Worm (Caenorhabditis elegans) whole organism, L1 larva: Measurements from ENCODE around the gene alh-6.

ENCODE experiments used
- aly-2 ChIP-seq: fragments of 150-350 bp; optimal IDR thresholded peaks from 2 replicates; lab custom pipeline; 2014; ENCODE audit warnings: missing biosample characterization, missing genetic modification characterization
- fkh-10 ChIP-seq: sonication (generic microtip); optimal IDR thresholded peaks from 2 replicates; lab custom pipeline; 2017; ENCODE audit warnings: missing biosample characterization, missing genetic modification reagents, missing genetic modification characterization
- ztf-11 ChIP-seq, 2 experiments: sonication (generic microtip); optimal IDR thresholded peaks; 2 replicates each; lab custom pipeline; 2016 to 2017; ENCODE audit warnings: missing genetic modification characterization in 2 of 2, missing biosample characterization in 1 of 2, missing compliant biosample characterization in 1 of 2

DNA sequence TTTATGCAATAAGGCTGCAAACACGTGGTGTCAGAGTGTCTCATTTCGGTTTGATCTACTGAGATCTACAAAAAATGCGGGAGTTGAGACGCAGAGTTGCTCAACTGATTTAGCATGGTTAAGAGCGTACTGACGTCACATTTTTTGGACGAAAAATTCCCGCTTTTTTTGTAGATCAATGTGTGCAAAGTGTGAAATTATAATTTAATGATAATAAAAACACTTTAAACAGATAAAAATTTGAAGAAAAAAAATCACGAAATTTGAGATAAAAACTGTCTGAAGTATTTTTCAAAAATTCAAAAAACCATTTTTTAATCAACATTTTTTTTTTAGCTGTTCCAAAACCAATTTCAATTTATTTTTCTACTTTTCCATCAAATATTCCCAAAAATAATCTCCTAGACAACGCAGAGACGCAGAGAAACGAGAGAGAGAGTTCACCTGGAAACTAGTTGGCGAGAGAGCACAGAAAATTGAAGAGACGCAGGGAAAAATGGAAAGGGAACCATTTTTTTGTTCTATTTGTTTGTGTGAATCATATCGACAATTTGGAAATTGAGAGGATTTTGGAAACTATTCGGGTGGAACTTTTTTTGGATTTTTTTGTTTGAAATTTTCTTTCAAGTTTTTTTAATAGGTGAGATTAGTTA, 12.8 kb downstream of the alh-6 start:
- no peak for TF ChIP-seq ztf-11 (tag; optimal IDR thresholded peaks at IDR 0.05; lab: Kevin White, UChicago)
- TF ChIP-seq fkh-10 (GFP tag; lab: Kevin White, UChicago) = no peak
- no peak for TF ChIP-seq aly-2 (tag; lab: Kevin White, UChicago)
